Worm (Caenorhabditis elegans) whole organism, L1 larva: ENCODE measurements around the gene C29H12.6.

Source experiments
- C16A3.4 ChIP-seq: fragments of 150-350 bp; optimal IDR thresholded peaks from 2 replicates; lab custom pipeline; 2014; ENCODE audit warnings: missing biosample characterization, missing genetic modification characterization
- C34B4.2 ChIP-seq: sonication (generic microtip); optimal IDR thresholded peaks from 2 replicates; lab custom pipeline; 2017; ENCODE audit warnings: mild to moderate bottlenecking, missing genetic modification characterization, missing compliant biosample characterization
- F16B12.6 ChIP-seq: fragments of 150-350 bp; optimal IDR thresholded peaks from 2 replicates; lab custom pipeline; 2014; ENCODE audit warnings: missing biosample characterization, missing genetic modification characterization
- alr-1 ChIP-seq: fragments of 200-800 bp; sonication (Bioruptor generic); optimal IDR thresholded peaks from 2 replicates; lab custom pipeline; 2018; ENCODE audit warnings: borderline replicate concordance, mild to moderate bottlenecking, missing genetic modification characterization, missing compliant biosample characterization
- ama-1 ChIP-seq: fragments of 150-350 bp; optimal IDR thresholded peaks from 2 replicates; lab custom pipeline; 2014
- blmp-1 ChIP-seq: fragments of 150-350 bp; optimal IDR thresholded peaks from 2 replicates; lab custom pipeline; 2014; ENCODE audit warnings: missing biosample characterization, missing genetic modification characterization
- ces-1 ChIP-seq: fragments of 150-350 bp; optimal IDR thresholded peaks from 2 replicates; lab custom pipeline; 2014; ENCODE audit warnings: missing biosample characterization, missing genetic modification reagents, missing genetic modification characterization
- dsc-1 ChIP-seq: sonication (generic microtip); optimal IDR thresholded peaks from 2 replicates; lab custom pipeline; 2016; ENCODE audit warnings: mild to moderate bottlenecking, missing genetic modification characterization, missing compliant biosample characterization
- efl-1 ChIP-seq, 4 experiments: fragments of 150-350 bp; optimal IDR thresholded peaks in 3 of 4; peaks in 1 of 4; 1 replicate in 1 of 4; 2 replicates in 3 of 4; lab custom pipeline; 2014; ENCODE audit warnings: missing biosample characterization in 2 of 4, missing genetic modification characterization in 2 of 4, missing genetic modification reagents in 2 of 4
- egl-27 ChIP-seq, 2 experiments: fragments of 150-350 bp in 1 of 2; sonication (generic microtip); optimal IDR thresholded peaks; 3 replicates each; lab custom pipeline; 2017 to 2018; ENCODE audit warnings: missing biosample characterization in 2 of 2, missing genetic modification characterization in 2 of 2, missing genetic modification reagents in 2 of 2
- elt-3 ChIP-seq, 6 experiments: fragments of 150-350 bp in 1 of 6; sonication (generic microtip); optimal IDR thresholded peaks; 2 replicates each; lab custom pipeline; 2017 to 2018; ENCODE audit warnings: missing biosample characterization in 6 of 6, missing genetic modification characterization in 6 of 6, inconsistent platforms in 1 of 6
- fkh-4 ChIP-seq: sonication (generic microtip); optimal IDR thresholded peaks from 2 replicates; lab custom pipeline; 2016; ENCODE audit warnings: missing compliant biosample characterization, missing genetic modification characterization, borderline replicate concordance
- fkh-8 ChIP-seq: sonication (generic microtip); optimal IDR thresholded peaks from 2 replicates; lab custom pipeline; 2016; ENCODE audit warnings: mild to moderate bottlenecking, missing genetic modification characterization, missing compliant biosample characterization
- fos-1 ChIP-seq: fragments of 150-350 bp; optimal IDR thresholded peaks from 2 replicates; lab custom pipeline; 2014; ENCODE audit warnings: missing biosample characterization, missing genetic modification characterization
- hlh-4 ChIP-seq: sonication (generic microtip); optimal IDR thresholded peaks from 2 replicates; lab custom pipeline; 2016; ENCODE audit warnings: mild to moderate bottlenecking, missing genetic modification characterization, missing compliant biosample characterization
- hpl-2 ChIP-seq: fragments of 150-350 bp; optimal IDR thresholded peaks from 2 replicates; lab custom pipeline; 2014; ENCODE audit warnings: missing biosample characterization, missing genetic modification reagents, missing genetic modification characterization
- lin-15B ChIP-seq: fragments of 150-350 bp; sonication (generic microtip); optimal IDR thresholded peaks from 3 replicates; lab custom pipeline; 2014; ENCODE audit warnings: missing biosample characterization, missing genetic modification characterization
- lin-35 ChIP-seq, 2 experiments: fragments of 150-350 bp; optimal IDR thresholded peaks; 2 replicates each; lab custom pipeline; 2014; ENCODE audit warnings: missing biosample characterization in 2 of 2, missing genetic modification characterization in 2 of 2, missing genetic modification reagents in 2 of 2
- mab-9 ChIP-seq: fragments of 200-800 bp; sonication (Bioruptor generic); IDR thresholded peaks from 2 replicates; pipeline ENCODE4 v1.3.6; 2022; ENCODE audit warnings: missing genetic modification reagents, missing genetic modification characterization, missing compliant biosample characterization
- mdl-1 ChIP-seq, 2 experiments: fragments of 150-350 bp; optimal IDR thresholded peaks; 2 replicates each; lab custom pipeline; 2014 to 2017; ENCODE audit warnings: missing biosample characterization in 2 of 2, missing genetic modification characterization in 2 of 2, inconsistent platforms in 1 of 2
- mef-2 ChIP-seq: fragments of 150-350 bp; optimal IDR thresholded peaks from 2 replicates; lab custom pipeline; 2014; ENCODE audit warnings: missing biosample characterization, missing genetic modification characterization
- nhr-19 ChIP-seq: fragments of 200-800 bp; sonication (Bioruptor generic); conservative IDR thresholded peaks from 2 replicates; pipeline ENCODE4 v1.3.6; 2022; ENCODE audit warnings: missing genetic modification characterization, missing compliant biosample characterization
- nhr-237 ChIP-seq: fragments of 150-350 bp; optimal IDR thresholded peaks from 2 replicates; lab custom pipeline; 2014; ENCODE audit warnings: missing biosample characterization, missing genetic modification characterization
- nhr-71 ChIP-seq: sonication (generic microtip); optimal IDR thresholded peaks from 2 replicates; lab custom pipeline; 2016; ENCODE audit warnings: mild to moderate bottlenecking, missing genetic modification characterization, moderate library complexity, missing compliant biosample characterization
- nhr-76 ChIP-seq: sonication (generic microtip); optimal IDR thresholded peaks from 2 replicates; lab custom pipeline; 2017; ENCODE audit warnings: missing biosample characterization, missing genetic modification characterization
- pag-3 ChIP-seq: sonication (generic microtip); optimal IDR thresholded peaks from 2 replicates; lab custom pipeline; 2017; ENCODE audit warnings: missing genetic modification characterization, mild to moderate bottlenecking, missing compliant biosample characterization, antibody characterized with exemption, borderline replicate concordance; ENCODE audit not compliant: insufficient read depth
- pax-3 ChIP-seq: fragments of 200-800 bp; sonication (Bioruptor generic); optimal IDR thresholded peaks from 2 replicates; lab custom pipeline; 2018; ENCODE audit warnings: mild to moderate bottlenecking, missing genetic modification characterization, moderate library complexity, missing compliant biosample characterization
- rnt-1 ChIP-seq: sonication (generic microtip); optimal IDR thresholded peaks from 2 replicates; lab custom pipeline; 2016; ENCODE audit warnings: mild to moderate bottlenecking, missing genetic modification characterization, moderate library complexity, missing compliant biosample characterization
- skn-1 ChIP-seq: fragments of 150-350 bp; optimal IDR thresholded peaks from 2 replicates; lab custom pipeline; 2014; ENCODE audit warnings: missing biosample characterization, missing genetic modification characterization
- sptf-1 ChIP-seq: fragments of 150-350 bp; optimal IDR thresholded peaks from 2 replicates; lab custom pipeline; 2014; ENCODE audit warnings: missing biosample characterization, missing genetic modification characterization
- swsn-7 ChIP-seq: sonication (generic microtip); optimal IDR thresholded peaks from 2 replicates; lab custom pipeline; 2016; ENCODE audit warnings: missing genetic modification characterization, missing compliant biosample characterization
- unc-130 ChIP-seq: fragments of 150-350 bp; optimal IDR thresholded peaks from 2 replicates; lab custom pipeline; 2017; ENCODE audit warnings: missing biosample characterization, missing genetic modification characterization, inconsistent platforms
- unc-30 ChIP-seq: sonication (generic microtip); optimal IDR thresholded peaks from 2 replicates; lab custom pipeline; 2017; ENCODE audit warnings: missing biosample characterization, missing genetic modification characterization
- xbp-1 ChIP-seq: sonication (generic microtip); optimal IDR thresholded peaks from 2 replicates; lab custom pipeline; 2016; ENCODE audit warnings: missing genetic modification characterization, missing compliant biosample characterization
- zag-1 ChIP-seq: fragments of 150-350 bp; optimal IDR thresholded peaks from 2 replicates; lab custom pipeline; 2014; ENCODE audit warnings: missing biosample characterization, missing genetic modification characterization
- zip-4 ChIP-seq: fragments of 200-800 bp; sonication (Bioruptor generic); optimal IDR thresholded peaks from 2 replicates; lab custom pipeline; 2018; ENCODE audit warnings: mild to moderate bottlenecking, missing genetic modification characterization, moderate library complexity, missing compliant biosample characterization
- ztf-4 ChIP-seq: fragments of 150-350 bp; optimal IDR thresholded peaks from 2 replicates; lab custom pipeline; 2014; ENCODE audit warnings: missing biosample characterization, missing genetic modification characterization

The C29H12.6 gene

DNA sequence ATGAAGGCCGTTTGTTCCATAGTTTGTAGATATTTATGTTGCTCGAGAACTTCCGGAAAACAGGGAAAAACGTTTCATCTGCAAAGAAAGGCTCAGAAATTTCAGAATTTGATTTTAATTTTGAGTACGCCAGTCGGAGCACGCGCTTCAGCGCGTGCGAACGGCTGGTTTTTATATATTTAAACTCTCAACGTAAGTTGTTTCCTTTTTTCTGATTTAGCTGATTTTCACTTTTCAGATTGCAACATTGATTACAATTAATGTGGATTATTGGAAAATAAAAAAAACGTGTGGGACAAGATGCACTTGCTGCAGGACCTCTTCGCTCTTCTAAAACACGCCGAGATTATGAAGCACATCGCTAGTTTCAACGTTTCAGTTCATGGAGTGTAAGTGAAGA, 35.4 kb downstream of the C29H12.6 start, which contains the start of gene F21H12.3:
TSS of gene F21H12.3 (plus strand) at position 301 of the 400 bp plus-strand sequence.
- TF ChIP-seq rnt-1 (tag; lab: Kevin White, UChicago) (no peak), mdl-1 (tag; optimal IDR thresholded peaks at IDR 0.05; lab: Kevin White, UChicago) (no peak), skn-1 (tag; lab: Kevin White, UChicago) (no peak), hlh-4 (no peak), nhr-76 (tag; lab: Kevin White, UChicago) (no peak), pax-3 (tag; lab: Kevin White, UChicago) (no peak), mab-9 (GFP tag; lab: Robert Waterston, UW) (no peak), F16B12.6 (no peak), fos-1 (tag; lab: Kevin White, UChicago) (no peak), ces-1 (GFP tag; lab: Kevin White, UChicago) (no peak), unc-130 (tag; lab: Kevin White, UChicago) (no peak), xbp-1 (tag; lab: Kevin White, UChicago) (no peak), efl-1 (optimal IDR thresholded peaks at IDR 0.05; lab: Kevin White, UChicago) (no peak), efl-1 (GFP tag; optimal IDR thresholded peaks at IDR 0.05 in 1 of 2; lab: Kevin White, UChicago) (no peak), lin-15B (no peak), fkh-8 (tag; lab: Kevin White, UChicago) (no peak), C16A3.4 (tag; lab: Kevin White, UChicago) (no peak), nhr-71 (tag; lab: Kevin White, UChicago) (no peak), C34B4.2 (tag; lab: Kevin White, UChicago) (no peak)
- TF ChIP-seq, all 84 proteins: peak for 0

DNA sequence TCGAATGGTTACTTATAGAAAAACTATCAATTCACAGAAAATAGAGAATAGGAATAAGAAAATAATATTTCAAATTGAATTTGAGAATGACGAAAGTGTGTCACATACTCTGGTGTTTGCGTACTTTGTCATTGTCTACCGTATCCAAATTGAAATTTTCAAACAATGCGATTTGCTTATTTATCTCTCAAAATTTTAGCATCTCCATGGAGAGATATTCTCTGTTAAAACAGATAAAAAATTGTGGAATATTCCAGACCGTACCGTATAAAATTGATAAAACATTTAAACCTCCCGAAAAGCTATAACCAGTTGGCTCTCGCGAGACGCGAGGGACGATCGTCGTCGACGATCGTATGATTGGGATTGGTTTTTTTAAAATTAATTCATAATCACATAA, 37.3 kb downstream of the C29H12.6 start, which contains the start of gene fbf-1:
TSS of gene fbf-1 (minus strand) at position 101 of the 400 bp plus-strand sequence.
- TF ChIP-seq nhr-19 (no peak), skn-1 (tag; lab: Kevin White, UChicago) (no peak), dsc-1 (tag; lab: Kevin White, UChicago) (no peak), hlh-4 (no peak), sptf-1 (no peak), unc-130 (tag; lab: Kevin White, UChicago) (no peak), fkh-4 (tag; lab: Kevin White, UChicago) (no peak)

DNA sequence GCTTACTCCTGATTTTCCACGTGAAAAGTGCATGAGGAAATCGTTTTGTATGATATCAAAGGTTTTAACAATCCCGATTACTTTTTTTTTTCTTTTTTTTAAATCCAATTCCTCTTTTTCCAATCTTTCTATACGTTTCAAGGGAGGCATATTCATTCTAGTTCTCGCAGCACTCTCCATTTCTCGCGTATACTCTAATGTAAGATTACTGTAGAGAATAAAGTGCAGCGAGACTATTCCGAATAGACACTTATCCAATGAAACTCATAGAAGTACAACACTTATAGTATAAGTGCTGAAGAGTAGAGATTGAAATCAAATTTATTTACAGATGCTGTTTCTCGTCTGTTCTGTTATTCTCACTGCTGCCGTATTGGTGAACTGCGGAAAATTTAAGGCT, 40.5 kb downstream of the C29H12.6 start, which contains the start of gene H12I13.6:
TSS of gene H12I13.6 (plus strand) at position 301 of the 400 bp plus-strand sequence.
- TF ChIP-seq pag-3 (tag; lab: Kevin White, UChicago) = no peak
- TF ChIP-seq mef-2 (tag; lab: Kevin White, UChicago) = no peak
- no peak for TF ChIP-seq ama-1
- no peak for TF ChIP-seq sptf-1
- no peak for TF ChIP-seq zip-4
- TF ChIP-seq xbp-1 (tag; lab: Kevin White, UChicago) = no peak
- no peak for TF ChIP-seq alr-1 (tag; lab: Kevin White, UChicago)
- no peak for TF ChIP-seq swsn-7 (tag; lab: Kevin White, UChicago)
- no peak for TF ChIP-seq nhr-237 (tag; lab: Kevin White, UChicago)
- no peak for TF ChIP-seq egl-27 (tag; optimal IDR thresholded peaks at IDR 0.05; lab: Kevin White, UChicago)
- no peak for TF ChIP-seq lin-35 (GFP tag; optimal IDR thresholded peaks at IDR 0.05; lab: Kevin White, UChicago)
- no peak for TF ChIP-seq nhr-71 (tag; lab: Kevin White, UChicago)

ce11 chrII:6067066-6067465, 51.0 kb downstream of the C29H12.6 start, which contains the start of gene H12I13.1:
Gene H12I13.1, minus strand, starts transcription at chrII:6067166.
- TF ChIP-seq mdl-1 (tag; optimal IDR thresholded peaks at IDR 0.05; lab: Kevin White, UChicago) (no peak), elt-3 (tag; optimal IDR thresholded peaks at IDR 0.05; lab: Kevin White, UChicago) (no peak), efl-1 (optimal IDR thresholded peaks at IDR 0.05; lab: Kevin White, UChicago) (no peak), efl-1 (GFP tag; optimal IDR thresholded peaks at IDR 0.05 in 1 of 2; lab: Kevin White, UChicago) (no peak), fkh-8 (tag; lab: Kevin White, UChicago) (no peak), hpl-2 (GFP tag; lab: Kevin White, UChicago) (no peak), zag-1 (tag; lab: Kevin White, UChicago) (no peak), ama-1 (no peak), blmp-1 (tag; lab: Kevin White, UChicago) (no peak), unc-30 (no peak), lin-35 (GFP tag; optimal IDR thresholded peaks at IDR 0.05; lab: Kevin White, UChicago) (no peak), ztf-4 (tag; lab: Kevin White, UChicago) (no peak), pag-3 (tag; lab: Kevin White, UChicago) (no peak)
